Worm (Caenorhabditis elegans) whole organism, L4 larva: Measurements from ENCODE around the gene ZK813.3.
A peak's percentile ranks its signal among the peaks of the same experiment; 100 is the strongest.

Experiments used
- F26F4.8 ChIP-seq: fragments of 200-800 bp; sonication (Bioruptor generic); conservative IDR thresholded peaks from 2 replicates; pipeline ENCODE4 v1.3.6; 2022; ENCODE audit warnings: missing genetic modification characterization, missing compliant biosample characterization
- F37D6.2 ChIP-seq: sonication (generic microtip); optimal IDR thresholded peaks from 2 replicates; lab custom pipeline; 2016; ENCODE audit warnings: mild to moderate bottlenecking, missing genetic modification characterization, missing compliant biosample characterization
- F49E8.2 ChIP-seq: sonication (generic microtip); optimal IDR thresholded peaks from 2 replicates; lab custom pipeline; 2016; ENCODE audit warnings: missing compliant biosample characterization, mild to moderate bottlenecking, missing genetic modification characterization, borderline replicate concordance
- Y48G9A.11 ChIP-seq: fragments of 200-800 bp; sonication (Bioruptor generic); IDR thresholded peaks from 2 replicates; pipeline ENCODE4 v1.3.6; 2022; ENCODE audit warnings: missing genetic modification reagents, missing genetic modification characterization, missing compliant biosample characterization
- Y75B8A.6 ChIP-seq: fragments of 200-800 bp; sonication (Bioruptor generic); IDR thresholded peaks from 2 replicates; pipeline ENCODE4 v1.3.6; 2022; ENCODE audit warnings: missing genetic modification reagents, missing genetic modification characterization, missing compliant biosample characterization
- arid-1 ChIP-seq: fragments of 200-800 bp; sonication (Bioruptor generic); conservative IDR thresholded peaks from 2 replicates; pipeline ENCODE4 v1.3.6; 2022; ENCODE audit warnings: missing genetic modification reagents, missing genetic modification characterization, missing compliant biosample characterization
- attf-4 ChIP-seq: sonication (generic microtip); optimal IDR thresholded peaks from 3 replicates; lab custom pipeline; 2017; ENCODE audit warnings: missing biosample characterization, missing genetic modification characterization
- ceh-44 ChIP-seq: fragments of 200-800 bp; sonication (Bioruptor generic); IDR thresholded peaks from 2 replicates; pipeline ENCODE4 v1.3.6; 2022; ENCODE audit warnings: missing genetic modification reagents, missing genetic modification characterization, missing compliant biosample characterization
- daf-12 ChIP-seq: fragments of 150-350 bp; optimal IDR thresholded peaks from 2 replicates; lab custom pipeline; 2014; ENCODE audit warnings: missing biosample characterization, missing genetic modification reagents, missing genetic modification characterization
- daf-16 ChIP-seq, 3 experiments: sonication (generic microtip); optimal IDR thresholded peaks; 2 replicates each; lab custom pipeline; 2016 to 2017; ENCODE audit warnings: missing genetic modification characterization in 3 of 3, missing genetic modification reagents in 3 of 3, mild to moderate bottlenecking in 2 of 3, missing compliant biosample characterization in 2 of 3, missing biosample characterization in 1 of 3, moderate library complexity in 1 of 3
- daf-19 ChIP-seq: fragments of 200-800 bp; sonication (Bioruptor generic); conservative IDR thresholded peaks from 2 replicates; pipeline ENCODE4 v1.3.6; 2022; ENCODE audit warnings: missing genetic modification characterization, missing compliant biosample characterization
- dmd-6 ChIP-seq: fragments of 200-800 bp; sonication (Bioruptor generic); IDR thresholded peaks from 2 replicates; pipeline ENCODE4 v1.3.6; 2022; ENCODE audit warnings: missing genetic modification reagents, missing genetic modification characterization, missing compliant biosample characterization
- duxl-1 ChIP-seq: sonication (generic microtip); optimal IDR thresholded peaks from 2 replicates; lab custom pipeline; 2016; ENCODE audit warnings: mild to moderate bottlenecking, missing genetic modification characterization, moderate library complexity, missing compliant biosample characterization; ENCODE audit not compliant: poor library complexity
- egl-27 ChIP-seq: sonication (generic microtip); optimal IDR thresholded peaks from 3 replicates; lab custom pipeline; 2017; ENCODE audit warnings: missing biosample characterization, missing genetic modification reagents, missing genetic modification characterization
- hif-1 ChIP-seq, 2 experiments: sonication (generic microtip); optimal IDR thresholded peaks; 2 replicates each; lab custom pipeline; 2016 to 2017; ENCODE audit warnings: missing compliant biosample characterization in 2 of 2, missing genetic modification characterization in 2 of 2, missing genetic modification reagents in 2 of 2, missing genotype in 2 of 2, mild to moderate bottlenecking in 1 of 2
- lim-7 ChIP-seq: fragments of 200-800 bp; sonication (Bioruptor generic); IDR thresholded peaks from 2 replicates; pipeline ENCODE4 v1.3.6; 2022; ENCODE audit warnings: missing genetic modification characterization, missing compliant biosample characterization
- lin-39 ChIP-seq: fragments of 150-350 bp; optimal IDR thresholded peaks from 2 replicates; lab custom pipeline; 2014; ENCODE audit warnings: missing biosample characterization, missing genetic modification reagents, missing genetic modification characterization
- lir-3 ChIP-seq: sonication (generic microtip); optimal IDR thresholded peaks from 2 replicates; lab custom pipeline; 2016; ENCODE audit warnings: mild to moderate bottlenecking, missing genetic modification characterization, missing compliant biosample characterization
- madf-5 ChIP-seq, 2 experiments: fragments of 200-800 bp; sonication (Bioruptor generic); IDR thresholded peaks; 2 replicates each; pipeline ENCODE4 v1.3.6; 2022; ENCODE audit warnings: missing compliant biosample characterization in 2 of 2, missing genetic modification characterization in 2 of 2
- mdt-29 ChIP-seq: fragments of 200-800 bp; sonication (Bioruptor generic); IDR thresholded peaks from 2 replicates; pipeline ENCODE4 v1.3.6; 2022; ENCODE audit warnings: missing genetic modification reagents, missing genetic modification characterization, missing compliant biosample characterization
- mep-1 ChIP-seq: fragments of 150-350 bp; sonication (generic microtip); optimal IDR thresholded peaks from 3 replicates; lab custom pipeline; 2014; ENCODE audit warnings: missing biosample characterization, missing genetic modification characterization
- nhr-237 ChIP-seq: sonication (generic microtip); optimal IDR thresholded peaks from 2 replicates; lab custom pipeline; 2017; ENCODE audit warnings: missing biosample characterization, missing genetic modification characterization
- nhr-28 ChIP-seq: fragments of 150-350 bp; optimal IDR thresholded peaks from 2 replicates; lab custom pipeline; 2014; ENCODE audit warnings: missing biosample characterization, missing genetic modification characterization
- nhr-42 ChIP-seq: fragments of 200-800 bp; sonication (Bioruptor generic); IDR thresholded peaks from 2 replicates; pipeline ENCODE4 v1.3.6; 2022; ENCODE audit warnings: missing genetic modification characterization, missing compliant biosample characterization
- pha-4 ChIP-seq, 2 experiments: fragments of 150-350 bp in 1 of 2; fragments of 200-800 bp in 1 of 2; sonication (Bioruptor generic) in 1 of 2; IDR thresholded peaks in 1 of 2; optimal IDR thresholded peaks in 1 of 2; 2 replicates each; pipeline versions ENCODE4 v1.3.6 to Lab custom; 2014 to 2022; ENCODE audit warnings: missing genetic modification characterization in 2 of 2, missing genetic modification reagents in 2 of 2, missing biosample characterization in 1 of 2, missing compliant biosample characterization in 1 of 2
- php-3 ChIP-seq: fragments of 200-800 bp; sonication (Bioruptor generic); IDR thresholded peaks from 2 replicates; pipeline ENCODE4 v1.3.6; 2022; ENCODE audit warnings: missing genetic modification reagents, missing genetic modification characterization, missing compliant biosample characterization
- snpc-1.2 ChIP-seq: fragments of 200-800 bp; sonication (Bioruptor generic); IDR thresholded peaks from 2 replicates; pipeline ENCODE4 v1.3.6; 2022; ENCODE audit warnings: missing genetic modification reagents, missing genetic modification characterization, missing compliant biosample characterization
- snpc-4 ChIP-seq: fragments of 150-350 bp; optimal IDR thresholded peaks from 2 replicates; lab custom pipeline; 2014; ENCODE audit warnings: missing biosample characterization, missing genetic modification characterization
- spr-1 ChIP-seq: sonication (generic microtip); optimal IDR thresholded peaks from 2 replicates; lab custom pipeline; 2016; ENCODE audit warnings: mild to moderate bottlenecking, missing genetic modification characterization, missing compliant biosample characterization
- tag-97 ChIP-seq: fragments of 200-800 bp; sonication (Bioruptor generic); IDR thresholded peaks from 2 replicates; pipeline ENCODE4 v1.3.6; 2022; ENCODE audit warnings: missing genetic modification characterization, missing compliant biosample characterization
- tra-1 ChIP-seq: fragments of 200-800 bp; sonication (Bioruptor generic); IDR thresholded peaks from 2 replicates; pipeline ENCODE4 v1.3.6; 2022; ENCODE audit warnings: missing genetic modification reagents, missing genetic modification characterization, missing compliant biosample characterization
- unc-39 ChIP-seq: sonication (generic microtip); optimal IDR thresholded peaks from 2 replicates; lab custom pipeline; 2017; ENCODE audit warnings: missing biosample characterization, missing genetic modification characterization
- unc-62 ChIP-seq, 3 experiments: fragments of 150-350 bp in 1 of 3; sonication (generic microtip); optimal IDR thresholded peaks in 2 of 3; peaks in 1 of 3; 1 replicate in 1 of 3; 2 replicates in 2 of 3; lab custom pipeline; 2014 to 2017; ENCODE audit warnings: missing biosample characterization in 3 of 3, missing genetic modification characterization in 3 of 3, missing genetic modification reagents in 3 of 3, missing genotype in 1 of 3
- zfp-2 ChIP-seq: sonication (generic microtip); optimal IDR thresholded peaks from 2 replicates; lab custom pipeline; 2016; ENCODE audit warnings: mild to moderate bottlenecking, missing genetic modification characterization, missing compliant biosample characterization
- ztf-7 ChIP-seq: fragments of 150-350 bp; optimal IDR thresholded peaks from 2 replicates; lab custom pipeline; 2014; ENCODE audit warnings: missing biosample characterization, missing genetic modification characterization

Gene ZK813.3

ce11 chrX:3439823-3440222 lies 1.8 kb upstream of the ZK813.3 start:
- TF ChIP-seq F37D6.2 (tag; lab: Kevin White, UChicago) (no peak), attf-4 (no peak), daf-16 (GFP tag; optimal IDR thresholded peaks at IDR 0.05; lab: Kevin White, UChicago) (peak in 1 of 2 experiments; percentile 53), daf-16 (tag; optimal IDR thresholded peaks at IDR 0.05; lab: Kevin White, UChicago) (no peak), nhr-28 (tag; lab: Kevin White, UChicago) (no peak), lim-7 (no peak), arid-1 (GFP tag; lab: Robert Waterston, UW) (no peak)
- TF ChIP-seq, all 104 proteins: peak for 1

- peak in 1 of 2 experiments; percentile 39 for TF ChIP-seq unc-62 (GFP tag; optimal IDR thresholded peaks at IDR 0.05 in 1 of 2; lab: Kevin White, UChicago)
- TF ChIP-seq unc-62 (tag; optimal IDR thresholded peaks at IDR 0.05; lab: Kevin White, UChicago) = no peak
- no peak for TF ChIP-seq F26F4.8 (GFP tag; lab: Robert Waterston, UW)
- TF ChIP-seq mdt-29 (GFP tag; lab: Robert Waterston, UW) = no peak
- no peak for TF ChIP-seq nhr-237 (tag; lab: Kevin White, UChicago)
- TF ChIP-seq snpc-4 = no peak
- no peak for TF ChIP-seq ztf-7 (tag; lab: Kevin White, UChicago)
Measured at ce11 chrX:3440308-3440707, 1.3 kb upstream of the ZK813.3 start.

- TF ChIP-seq lir-3 (tag; lab: Kevin White, UChicago) (no peak), F26F4.8 (GFP tag; lab: Robert Waterston, UW) (no peak), snpc-1.2 (no peak), Y75B8A.6 (GFP tag; lab: Robert Waterston, UW) (no peak), hif-1 (tag; optimal IDR thresholded peaks at IDR 0.05; lab: Kevin White, UChicago) (no peak), zfp-2 (tag; lab: Kevin White, UChicago) (no peak), Y48G9A.11 (GFP tag; lab: Robert Waterston, UW) (no peak), tag-97 (GFP tag; lab: Robert Waterston, UW) (no peak), nhr-42 (GFP tag; lab: Robert Waterston, UW) (no peak), spr-1 (tag; lab: Kevin White, UChicago) (no peak), mep-1 (tag; lab: Kevin White, UChicago) (no peak), ceh-44 (GFP tag; lab: Robert Waterston, UW) (no peak), daf-12 (tag; lab: Kevin White, UChicago) (no peak), duxl-1 (no peak), madf-5 (GFP tag; IDR thresholded peaks at IDR 0.05; lab: Robert Waterston, UW) (no peak), F49E8.2 (tag; lab: Kevin White, UChicago) (no peak), egl-27 (tag; lab: Kevin White, UChicago) (no peak), lim-7 (no peak), pha-4 (GFP tag; IDR thresholded peaks at IDR 0.05; lab: Robert Waterston, UW) (no peak), pha-4 (tag; optimal IDR thresholded peaks at IDR 0.05; lab: Kevin White, UChicago) (no peak)
Measured at ce11 chrX:3443526-3443925, 1.9 kb downstream of the ZK813.3 start, which contains the start of gene ZK813.2. Gene ZK813.2, plus strand, starts transcription at chrX:3443826.

ce11 chrX:3444514-3444913 lies 2.9 kb downstream of the ZK813.3 start, which contains the start of gene ZK813.7:
Gene ZK813.7, plus strand, starts transcription at chrX:3444814.
- TF ChIP-seq tra-1 (GFP tag; lab: Robert Waterston, UW) (no peak), daf-19 (GFP tag; lab: Robert Waterston, UW) (no peak), dmd-6 (GFP tag; lab: Robert Waterston, UW) (no peak), unc-39 (tag; lab: Kevin White, UChicago) (no peak), pha-4 (GFP tag; IDR thresholded peaks at IDR 0.05; lab: Robert Waterston, UW) (no peak), pha-4 (tag; optimal IDR thresholded peaks at IDR 0.05; lab: Kevin White, UChicago) (no peak), spr-1 (tag; lab: Kevin White, UChicago) (no peak), php-3 (GFP tag; lab: Robert Waterston, UW) (no peak), lin-39 (tag; lab: Kevin White, UChicago) (no peak)
